Worm (Caenorhabditis elegans): ENCODE results near the gene R05F9.7.

ce11 chrII:4925198-4925764, 39.2 kb downstream of the R05F9.7 start, which contains the start of gene aagr-2:
- TF ChIP-seq klf-2 (GFP tag; conservative IDR thresholded peaks at IDR 0.05) (no peak), tab-1 (GFP tag; IDR thresholded peaks at IDR 0.05) (no peak)
